Worm (Caenorhabditis elegans): ENCODE measurements around the gene F23B12.4.

The F23B12.4 gene

ce11 chrV:14457070-14457469, 16.1 kb downstream of the F23B12.4 start, which contains the start of gene coh-3:
TSS of gene coh-3 (plus strand) at chrV:14457422.
- TF ChIP-seq Y48G9A.11 (GFP tag; IDR thresholded peaks at IDR 0.05) = peak; percentile 62; the same call in 1 of the 2 replicates
- TF ChIP-seq mes-2 (tag; optimal IDR thresholded peaks at IDR 0.05; ENCODE audit: poor library complexity, severe bottlenecking) = peak; percentile 10
- peak; percentile 51; the same call in 1 of the 2 replicates for TF ChIP-seq arid-1 (GFP tag; conservative IDR thresholded peaks at IDR 0.05)
- peak; percentile 74 for TF ChIP-seq unc-130 (GFP tag; optimal IDR thresholded peaks at IDR 0.05)
- no peak for TF ChIP-seq ztf-11 (tag; optimal IDR thresholded peaks at IDR 0.05)
- no peak for TF ChIP-seq pqm-1 (tag; optimal IDR thresholded peaks at IDR 0.05)
- no peak for TF ChIP-seq F26F4.8 (GFP tag; conservative IDR thresholded peaks at IDR 0.05)
- peak; percentile 52 for TF ChIP-seq lin-38 (GFP tag; IDR thresholded peaks at IDR 0.05)
- TF ChIP-seq jun-1 (tag; optimal IDR thresholded peaks at IDR 0.05) = no peak
- TF ChIP-seq snpc-1.2 (GFP tag; IDR thresholded peaks at IDR 0.05) = peak; percentile 75; the same call in 1 of the 2 replicates
- TF ChIP-seq madf-9 (GFP tag; conservative IDR thresholded peaks at IDR 0.05) = no peak
- peak; percentile 85 for TF ChIP-seq F49E8.2 (tag; optimal IDR thresholded peaks at IDR 0.05; ENCODE audit: borderline replicate concordance)
- no peak for TF ChIP-seq ceh-20 (GFP tag; IDR thresholded peaks at IDR 0.05)

- TF ChIP-seq jun-1 (tag; optimal IDR thresholded peaks at IDR 0.05) (no peak), nhr-76 (tag; optimal IDR thresholded peaks at IDR 0.05) (no peak), zag-1 (tag; optimal IDR thresholded peaks at IDR 0.05) (no peak), hlh-11 (tag; optimal IDR thresholded peaks at IDR 0.05) (no peak), lin-1 (GFP tag; IDR thresholded peaks at IDR 0.05) (no peak), ceh-62 (tag; optimal IDR thresholded peaks at IDR 0.05) (no peak), tag-97 (GFP tag; IDR thresholded peaks at IDR 0.05) (no peak)
Observed at ce11 chrV:14460122-14460521, 19.2 kb downstream of the F23B12.4 start.

ce11 chrV:14460615-14461102, 19.7 kb downstream of the F23B12.4 start, which contains the start of gene F08H9.2:
TSS of gene F08H9.2 (plus strand) at chrV:14460665.
- TF ChIP-seq unc-62 (GFP tag; optimal IDR thresholded peaks at IDR 0.05 in 1 of 2) = peak in 1 of 2 experiments; percentile 56
- TF ChIP-seq unc-62 (tag; optimal IDR thresholded peaks at IDR 0.05) = no peak
- peak; percentile 72 for TF ChIP-seq set-16 (GFP tag; IDR thresholded peaks at IDR 0.05)
- TF ChIP-seq spr-3 (GFP tag; optimal IDR thresholded peaks at IDR 0.05) = no peak

- TF ChIP-seq Y5F2A.4 (GFP tag; optimal IDR thresholded peaks at IDR 0.05) = no peak
- peak; percentile 71 for TF ChIP-seq aha-1 (tag)
- no peak for TF ChIP-seq lsy-2 (tag; optimal IDR thresholded peaks at IDR 0.05)
- no peak for TF ChIP-seq snpc-4 (tag; optimal IDR thresholded peaks at IDR 0.05)
- no peak for TF ChIP-seq Y48G9A.11 (GFP tag; IDR thresholded peaks at IDR 0.05)
- TF ChIP-seq php-3 (GFP tag; IDR thresholded peaks at IDR 0.05) = no peak
- no peak for TF ChIP-seq daf-16 (GFP tag; optimal IDR thresholded peaks at IDR 0.05)
- peak; percentile 58 for TF ChIP-seq daf-16 (tag; optimal IDR thresholded peaks at IDR 0.05)
Observed at ce11 chrV:14462653-14463052, 21.7 kb downstream of the F23B12.4 start.

- 0 out of 2 replicates have a peak, but pooled peaks have one; percentile 13 for TF ChIP-seq saeg-2 (GFP tag; IDR thresholded peaks at IDR 0.05)
- peak; percentile 69 for TF ChIP-seq snpc-4 (tag; optimal IDR thresholded peaks at IDR 0.05)
- TF ChIP-seq nhr-102 (tag; optimal IDR thresholded peaks at IDR 0.05) = peak; percentile 70
- TF ChIP-seq snpc-1.2 (GFP tag; IDR thresholded peaks at IDR 0.05) = peak; percentile 73
- TF ChIP-seq Y48G9A.11 (GFP tag; IDR thresholded peaks at IDR 0.05) = peak; percentile 67
- 0 out of 2 replicates have a peak, but pooled peaks have one; percentile 20 for TF ChIP-seq dmd-9 (GFP tag; IDR thresholded peaks at IDR 0.05)
- TF ChIP-seq dmd-8 (GFP tag; IDR thresholded peaks at IDR 0.05) = 0 out of 2 replicates have a peak, but pooled peaks have one; percentile 38
- 0 out of 2 replicates have a peak, but pooled peaks have one; percentile 36 for TF ChIP-seq mdt-29 (GFP tag; IDR thresholded peaks at IDR 0.05)
- TF ChIP-seq spr-1 (tag; optimal IDR thresholded peaks at IDR 0.05) = peak; percentile 59
- peak; percentile 46 for TF ChIP-seq nhr-48 (tag; optimal IDR thresholded peaks at IDR 0.05)
- peak; percentile 24 for TF ChIP-seq hlh-11 (tag; optimal IDR thresholded peaks at IDR 0.05)
- peak in 1 of 2 experiments; percentile 60 for TF ChIP-seq daf-16 (GFP tag; optimal IDR thresholded peaks at IDR 0.05)
- peak; percentile 50 for TF ChIP-seq daf-16 (tag; optimal IDR thresholded peaks at IDR 0.05)
- peak; percentile 76 for TF ChIP-seq dve-1 (tag; optimal IDR thresholded peaks at IDR 0.05; ENCODE audit: insufficient read depth)
- TF ChIP-seq mes-2 (tag; optimal IDR thresholded peaks at IDR 0.05; ENCODE audit: poor library complexity, severe bottlenecking) = peak; percentile 24
- TF ChIP-seq dmd-6 (GFP tag; IDR thresholded peaks at IDR 0.05) = peak; percentile 43
- TF ChIP-seq set-16 (GFP tag; IDR thresholded peaks at IDR 0.05) = peak; percentile 54
- TF ChIP-seq php-3 (GFP tag; IDR thresholded peaks at IDR 0.05) = peak; percentile 58; the same call in 1 of the 2 replicates
- TF ChIP-seq hmg-1.1 (GFP tag; IDR thresholded peaks at IDR 0.05) = 0 out of 2 replicates have a peak, but pooled peaks have one; percentile 30
- TF ChIP-seq madf-5 (GFP tag; IDR thresholded peaks at IDR 0.05) = 0 out of 4 replicates have a peak, but pooled peaks of 1 of the 2 experiments have one; percentile 18
- TF ChIP-seq lin-38 (GFP tag; IDR thresholded peaks at IDR 0.05) = peak; percentile 64
- 0 out of 2 replicates have a peak, but pooled peaks have one; percentile 30 for TF ChIP-seq nhr-42 (GFP tag; IDR thresholded peaks at IDR 0.05)
Observed at ce11 chrV:14463087-14463486, 22.1 kb downstream of the F23B12.4 start, which contains the start of gene F08H9.3. TSS of gene F08H9.3 (minus strand) at chrV:14463338.
